Worm (Caenorhabditis elegans): ENCODE measurements around the gene unc-7.

unc-7 gene

DNA sequence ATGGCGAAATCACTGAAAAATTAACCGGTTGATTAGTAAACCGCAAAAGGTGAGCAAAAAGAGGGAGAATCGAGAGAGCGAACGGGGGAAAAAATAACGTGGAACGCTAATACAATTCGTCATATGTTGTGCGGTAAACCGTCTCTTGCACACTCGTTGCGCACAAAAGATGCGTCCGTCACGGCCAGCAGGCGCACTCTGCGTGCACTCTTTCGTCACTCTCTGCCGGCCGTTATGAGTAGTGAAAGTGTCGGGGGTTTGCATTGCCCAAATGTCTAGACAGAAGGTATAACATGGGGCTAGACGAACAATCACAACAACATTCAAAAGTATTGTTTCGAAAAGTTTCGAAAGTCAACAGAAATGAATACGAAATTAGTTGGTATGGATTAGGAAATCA, 33.9 kb upstream of the unc-7 start, which contains the start of gene pkhm-2:
Gene pkhm-2, minus strand, starts transcription at position 12 of the 400 bp plus-strand sequence.
- TF ChIP-seq pag-3 (tag; optimal IDR thresholded peaks at IDR 0.05; ENCODE audit: borderline replicate concordance, insufficient read depth), result peak; percentile 22
- TF ChIP-seq hlh-17 (GFP tag; optimal IDR thresholded peaks at IDR 0.05; ENCODE audit: borderline replicate concordance), result no peak
- TF ChIP-seq sptf-1 (tag; optimal IDR thresholded peaks at IDR 0.05), result no peak
- TF ChIP-seq lsy-2 (tag; optimal IDR thresholded peaks at IDR 0.05), result peak; percentile 86 to 89
- peak; percentile 87 for TF ChIP-seq egl-13 (tag; optimal IDR thresholded peaks at IDR 0.05)
- TF ChIP-seq nhr-90 (tag; optimal IDR thresholded peaks at IDR 0.05; ENCODE audit: poor library complexity), result peak; percentile 95
- TF ChIP-seq aha-1 (tag; optimal IDR thresholded peaks at IDR 0.05), result peak; percentile 65
- peak; percentile 76 for TF ChIP-seq nhr-237 (tag; optimal IDR thresholded peaks at IDR 0.05)
- TF ChIP-seq lin-14 (GFP tag; optimal IDR thresholded peaks at IDR 0.05), result peak; percentile 96
- no peak for TF ChIP-seq nhr-84 (tag; optimal IDR thresholded peaks at IDR 0.05)
- TF ChIP-seq mdl-1 (tag; optimal IDR thresholded peaks at IDR 0.05), result peak in 1 of 2 experiments; percentile 90
- peak; percentile 84 for TF ChIP-seq jun-1 (tag; optimal IDR thresholded peaks at IDR 0.05)
- peak; percentile 80 for TF ChIP-seq lin-39 (tag; optimal IDR thresholded peaks at IDR 0.05)
- peak; percentile 79 for TF ChIP-seq skn-1 (tag; optimal IDR thresholded peaks at IDR 0.05)
- TF ChIP-seq swsn-7 (tag; optimal IDR thresholded peaks at IDR 0.05), result peak; percentile 95
- TF ChIP-seq xbp-1 (tag; optimal IDR thresholded peaks at IDR 0.05), result peak; percentile 88
- TF ChIP-seq nhr-28 (tag; optimal IDR thresholded peaks at IDR 0.05), result no peak
- TF ChIP-seq ces-1 (GFP tag; optimal IDR thresholded peaks at IDR 0.05), result no peak
- TF ChIP-seq rnt-1 (tag; optimal IDR thresholded peaks at IDR 0.05), result peak; percentile 95
- TF ChIP-seq pqm-1 (tag; optimal IDR thresholded peaks at IDR 0.05), result peak; percentile 44
- no peak for TF ChIP-seq efl-3 (GFP tag; optimal IDR thresholded peaks at IDR 0.05)
- TF ChIP-seq tlp-1 (tag; optimal IDR thresholded peaks at IDR 0.05), result no peak
- peak; percentile 93 for TF ChIP-seq nhr-19 (GFP tag; conservative IDR thresholded peaks at IDR 0.05)
- peak; percentile 86 for TF ChIP-seq irx-1 (tag; optimal IDR thresholded peaks at IDR 0.05)
- TF ChIP-seq ceh-82 (tag; optimal IDR thresholded peaks at IDR 0.05), result peak; percentile 84 to 88 (median 85)
- TF ChIP-seq ceh-90 (tag; optimal IDR thresholded peaks at IDR 0.05), result no peak
- no peak for TF ChIP-seq nhr-12 (tag; optimal IDR thresholded peaks at IDR 0.05)
- no peak for TF ChIP-seq vab-15 (tag; optimal IDR thresholded peaks at IDR 0.05)
- TF ChIP-seq hlh-4 (tag; optimal IDR thresholded peaks at IDR 0.05), result no peak
- TF ChIP-seq ets-5 (GFP tag; IDR thresholded peaks at IDR 0.05), result no peak
- TF ChIP-seq unc-130 (tag; optimal IDR thresholded peaks at IDR 0.05), result peak; percentile 78
- peak; percentile 67 for TF ChIP-seq elt-2 (tag; optimal IDR thresholded peaks at IDR 0.05)
- no peak for TF ChIP-seq lir-3 (tag; optimal IDR thresholded peaks at IDR 0.05; ENCODE audit: poor library complexity)
- peak; percentile 94 for TF ChIP-seq nhr-47 (tag; optimal IDR thresholded peaks at IDR 0.05)
- peak; percentile 74 for TF ChIP-seq fkh-8 (tag; optimal IDR thresholded peaks at IDR 0.05)
- TF ChIP-seq egl-27 (tag; optimal IDR thresholded peaks at IDR 0.05), result no peak
- TF ChIP-seq mep-1 (tag; optimal IDR thresholded peaks at IDR 0.05), result peak; percentile 92
- TF ChIP-seq sox-4 (tag; optimal IDR thresholded peaks at IDR 0.05), result peak; percentile 68
- TF ChIP-seq ceh-8 (GFP tag; optimal IDR thresholded peaks at IDR 0.05), result peak; percentile 68
- TF ChIP-seq F16B12.6 (tag; optimal IDR thresholded peaks at IDR 0.05), result peak; percentile 40
- TF ChIP-seq ceh-88 (GFP tag; IDR thresholded peaks at IDR 0.05), result peak; percentile 65
- TF ChIP-seq zag-1 (tag; optimal IDR thresholded peaks at IDR 0.05), result no peak
- TF ChIP-seq snu-23 (GFP tag; optimal IDR thresholded peaks at IDR 0.05), result peak; percentile 95
- TF ChIP-seq mab-9 (GFP tag; IDR thresholded peaks at IDR 0.05), result peak; percentile 61
- TF ChIP-seq nhr-11 (tag; optimal IDR thresholded peaks at IDR 0.05), result peak; percentile 67
- TF ChIP-seq ztf-11 (tag; optimal IDR thresholded peaks at IDR 0.05), result peak in 1 of 2 experiments; percentile 59
- TF ChIP-seq mef-2 (tag; optimal IDR thresholded peaks at IDR 0.05), result no peak
- TF ChIP-seq grh-1 (GFP tag; IDR thresholded peaks at IDR 0.05), result peak; percentile 92
- TF ChIP-seq nhr-85 (tag), result peak; percentile 97
- TF ChIP-seq fos-1 (tag; optimal IDR thresholded peaks at IDR 0.05), result peak; percentile 73
- TF ChIP-seq pax-3 (tag; optimal IDR thresholded peaks at IDR 0.05), result peak; percentile 59
- peak; percentile 73 for TF ChIP-seq hpl-2 (GFP tag; optimal IDR thresholded peaks at IDR 0.05)
- no peak for TF ChIP-seq fkh-4 (tag; optimal IDR thresholded peaks at IDR 0.05; ENCODE audit: borderline replicate concordance)
